Worm (Caenorhabditis elegans) whole organism, L1 larva: Measurements from ENCODE around the gene gen-1.
A peak's percentile ranks its signal among the peaks of the same experiment; 100 is the strongest.

Experiments used
- C34B4.2 ChIP-seq: sonication (generic microtip); optimal IDR thresholded peaks from 2 replicates; lab custom pipeline; 2017; ENCODE audit warnings: mild to moderate bottlenecking, missing genetic modification characterization, missing compliant biosample characterization
- F16B12.6 ChIP-seq: fragments of 150-350 bp; optimal IDR thresholded peaks from 2 replicates; lab custom pipeline; 2014; ENCODE audit warnings: missing biosample characterization, missing genetic modification characterization
- aha-1 ChIP-seq: fragments of 150-350 bp; optimal IDR thresholded peaks from 2 replicates; lab custom pipeline; 2014; ENCODE audit warnings: missing biosample characterization, missing genetic modification characterization
- ama-1 ChIP-seq: fragments of 150-350 bp; optimal IDR thresholded peaks from 2 replicates; lab custom pipeline; 2014
- ceh-8 ChIP-seq: fragments of 200-800 bp; sonication (Bioruptor generic); optimal IDR thresholded peaks from 2 replicates; lab custom pipeline; 2018; ENCODE audit warnings: mild to moderate bottlenecking, missing genetic modification characterization, moderate library complexity, missing compliant biosample characterization
- ceh-88 ChIP-seq: fragments of 200-800 bp; sonication (Bioruptor generic); IDR thresholded peaks from 2 replicates; pipeline ENCODE4 v1.3.6; 2022; ENCODE audit warnings: missing genetic modification characterization, missing compliant biosample characterization
- ceh-90 ChIP-seq: sonication (generic microtip); optimal IDR thresholded peaks from 2 replicates; lab custom pipeline; 2016; ENCODE audit warnings: missing genetic modification characterization, missing compliant biosample characterization
- ces-1 ChIP-seq: fragments of 150-350 bp; optimal IDR thresholded peaks from 2 replicates; lab custom pipeline; 2014; ENCODE audit warnings: missing biosample characterization, missing genetic modification reagents, missing genetic modification characterization
- dpl-1 ChIP-seq, 3 experiments: fragments of 150-350 bp in 2 of 3; sonication (generic microtip) in 1 of 3; optimal IDR thresholded peaks; 2 replicates each; lab custom pipeline; 2014 to 2017; ENCODE audit warnings: missing biosample characterization in 3 of 3, missing genetic modification characterization in 3 of 3, missing genetic modification reagents in 3 of 3
- efl-1 ChIP-seq, 4 experiments: fragments of 150-350 bp; optimal IDR thresholded peaks in 3 of 4; peaks in 1 of 4; 1 replicate in 1 of 4; 2 replicates in 3 of 4; lab custom pipeline; 2014; ENCODE audit warnings: missing biosample characterization in 2 of 4, missing genetic modification characterization in 2 of 4, missing genetic modification reagents in 2 of 4
- ets-5 ChIP-seq: fragments of 200-800 bp; sonication (Bioruptor generic); IDR thresholded peaks from 2 replicates; pipeline ENCODE4 v1.3.6; 2022; ENCODE audit warnings: missing genetic modification characterization, missing compliant biosample characterization
- fkh-4 ChIP-seq: sonication (generic microtip); optimal IDR thresholded peaks from 2 replicates; lab custom pipeline; 2016; ENCODE audit warnings: missing compliant biosample characterization, missing genetic modification characterization, borderline replicate concordance
- fos-1 ChIP-seq: fragments of 150-350 bp; optimal IDR thresholded peaks from 2 replicates; lab custom pipeline; 2014; ENCODE audit warnings: missing biosample characterization, missing genetic modification characterization
- hlh-4 ChIP-seq: sonication (generic microtip); optimal IDR thresholded peaks from 2 replicates; lab custom pipeline; 2016; ENCODE audit warnings: mild to moderate bottlenecking, missing genetic modification characterization, missing compliant biosample characterization
- hpl-2 ChIP-seq: fragments of 150-350 bp; optimal IDR thresholded peaks from 2 replicates; lab custom pipeline; 2014; ENCODE audit warnings: missing biosample characterization, missing genetic modification reagents, missing genetic modification characterization
- isw-1 ChIP-seq: fragments of 200-800 bp; sonication (Bioruptor generic); IDR thresholded peaks from 2 replicates; pipeline ENCODE4 v1.3.6; 2022; ENCODE audit warnings: missing genetic modification characterization, missing compliant biosample characterization
- jun-1 ChIP-seq: fragments of 150-350 bp; optimal IDR thresholded peaks from 2 replicates; lab custom pipeline; 2014; ENCODE audit warnings: missing biosample characterization, missing genetic modification reagents, missing genetic modification characterization
- lin-13 ChIP-seq: fragments of 150-350 bp; optimal IDR thresholded peaks from 2 replicates; lab custom pipeline; 2014; ENCODE audit warnings: missing biosample characterization, missing genetic modification reagents, missing genetic modification characterization
- lin-14 ChIP-seq: fragments of 200-800 bp; sonication (Bioruptor generic); optimal IDR thresholded peaks from 2 replicates; lab custom pipeline; 2018; ENCODE audit warnings: mild to moderate bottlenecking, missing genetic modification characterization, moderate library complexity, missing compliant biosample characterization
- lin-15B ChIP-seq: fragments of 150-350 bp; sonication (generic microtip); optimal IDR thresholded peaks from 3 replicates; lab custom pipeline; 2014; ENCODE audit warnings: missing biosample characterization, missing genetic modification characterization
- lin-35 ChIP-seq, 2 experiments: fragments of 150-350 bp; optimal IDR thresholded peaks; 2 replicates each; lab custom pipeline; 2014; ENCODE audit warnings: missing biosample characterization in 2 of 2, missing genetic modification characterization in 2 of 2, missing genetic modification reagents in 2 of 2
- lin-39 ChIP-seq: fragments of 150-350 bp; optimal IDR thresholded peaks from 2 replicates; lab custom pipeline; 2014; ENCODE audit warnings: missing biosample characterization, missing genetic modification reagents, missing genetic modification characterization
- lsy-2 ChIP-seq, 2 experiments: fragments of 150-350 bp; optimal IDR thresholded peaks; 2 replicates each; lab custom pipeline; 2014; ENCODE audit warnings: missing biosample characterization in 2 of 2, missing genetic modification characterization in 2 of 2
- mef-2 ChIP-seq: fragments of 150-350 bp; optimal IDR thresholded peaks from 2 replicates; lab custom pipeline; 2014; ENCODE audit warnings: missing biosample characterization, missing genetic modification characterization
- nhr-11 ChIP-seq: fragments of 150-350 bp; optimal IDR thresholded peaks from 2 replicates; lab custom pipeline; 2014; ENCODE audit warnings: missing biosample characterization, missing genetic modification characterization
- nhr-28 ChIP-seq: fragments of 150-350 bp; optimal IDR thresholded peaks from 2 replicates; lab custom pipeline; 2014; ENCODE audit warnings: missing biosample characterization, missing genetic modification characterization
- nhr-84 ChIP-seq: sonication (generic microtip); optimal IDR thresholded peaks from 2 replicates; lab custom pipeline; 2017; ENCODE audit warnings: missing biosample characterization, missing genetic modification characterization
- nhr-90 ChIP-seq: sonication (generic microtip); optimal IDR thresholded peaks from 2 replicates; lab custom pipeline; 2016; ENCODE audit warnings: mild to moderate bottlenecking, missing genetic modification characterization, missing compliant biosample characterization; ENCODE audit not compliant: poor library complexity
- pag-3 ChIP-seq: sonication (generic microtip); optimal IDR thresholded peaks from 2 replicates; lab custom pipeline; 2017; ENCODE audit warnings: missing genetic modification characterization, mild to moderate bottlenecking, missing compliant biosample characterization, antibody characterized with exemption, borderline replicate concordance; ENCODE audit not compliant: insufficient read depth
- rnt-1 ChIP-seq: sonication (generic microtip); optimal IDR thresholded peaks from 2 replicates; lab custom pipeline; 2016; ENCODE audit warnings: mild to moderate bottlenecking, missing genetic modification characterization, moderate library complexity, missing compliant biosample characterization
- skn-1 ChIP-seq: fragments of 150-350 bp; optimal IDR thresholded peaks from 2 replicates; lab custom pipeline; 2014; ENCODE audit warnings: missing biosample characterization, missing genetic modification characterization
- snpc-4 ChIP-seq: fragments of 150-350 bp; optimal IDR thresholded peaks from 2 replicates; lab custom pipeline; 2014; ENCODE audit warnings: missing biosample characterization, missing genetic modification characterization
- snu-23 ChIP-seq: sonication (generic microtip); optimal IDR thresholded peaks from 2 replicates; lab custom pipeline; 2016; ENCODE audit warnings: missing genetic modification characterization, missing compliant biosample characterization
- swsn-7 ChIP-seq: sonication (generic microtip); optimal IDR thresholded peaks from 2 replicates; lab custom pipeline; 2016; ENCODE audit warnings: missing genetic modification characterization, missing compliant biosample characterization
- tbx-2 ChIP-seq: sonication (generic microtip); optimal IDR thresholded peaks from 2 replicates; lab custom pipeline; 2016; ENCODE audit warnings: missing genetic modification characterization, missing compliant biosample characterization
- unc-62 ChIP-seq: fragments of 150-350 bp; optimal IDR thresholded peaks from 2 replicates; lab custom pipeline; 2014; ENCODE audit warnings: missing biosample characterization, missing genetic modification reagents, missing genetic modification characterization
- xbp-1 ChIP-seq: sonication (generic microtip); optimal IDR thresholded peaks from 2 replicates; lab custom pipeline; 2016; ENCODE audit warnings: missing genetic modification characterization, missing compliant biosample characterization
- zip-4 ChIP-seq: fragments of 200-800 bp; sonication (Bioruptor generic); optimal IDR thresholded peaks from 2 replicates; lab custom pipeline; 2018; ENCODE audit warnings: mild to moderate bottlenecking, missing genetic modification characterization, moderate library complexity, missing compliant biosample characterization

Gene gen-1

ce11 chrIII:6248064-6248687 is at the start of gene gen-1, which contains the start of gene stt-3:
TSS of gene gen-1 (minus strand) at chrIII:6248158.
TSS of gene stt-3 (plus strand) at chrIII:6248637.
- TF ChIP-seq fkh-4 (tag; lab: Kevin White, UChicago) (no peak), nhr-11 (no peak), aha-1 (tag; lab: Kevin White, UChicago) (no peak), skn-1 (tag; lab: Kevin White, UChicago) (no peak), F16B12.6 (tag; lab: Kevin White, UChicago) (no peak), nhr-90 (tag; lab: Kevin White, UChicago) (no peak), lin-15B (tag; lab: Kevin White, UChicago) (peak; percentile 1), tbx-2 (tag; lab: Kevin White, UChicago) (no peak), lin-13 (no peak), pag-3 (tag; lab: Kevin White, UChicago) (no peak), fos-1 (tag; lab: Kevin White, UChicago) (no peak), isw-1 (no peak), xbp-1 (peak; percentile 2), efl-1 (optimal IDR thresholded peaks at IDR 0.05; lab: Kevin White, UChicago) (peak; percentile 46 to 50), efl-1 (GFP tag; optimal IDR thresholded peaks at IDR 0.05 in 1 of 2; lab: Kevin White, UChicago) (peak; percentile 21 to 90), nhr-28 (tag; lab: Kevin White, UChicago) (no peak), ceh-88 (GFP tag; lab: Robert Waterston, UW) (no peak), dpl-1 (GFP tag; optimal IDR thresholded peaks at IDR 0.05; lab: Kevin White, UChicago) (peak in 2 of 3 experiments; percentile 42 to 56), lsy-2 (tag; optimal IDR thresholded peaks at IDR 0.05; lab: Kevin White, UChicago) (peak in 1 of 2 experiments; percentile 48), snpc-4 (tag; lab: Kevin White, UChicago) (no peak), ceh-8 (GFP tag; lab: Kevin White, UChicago) (no peak), snu-23 (no peak), hpl-2 (no peak), lin-39 (tag; lab: Kevin White, UChicago) (no peak), mef-2 (tag; lab: Kevin White, UChicago) (no peak), swsn-7 (no peak), unc-62 (GFP tag; lab: Kevin White, UChicago) (no peak), hlh-4 (tag; lab: Kevin White, UChicago) (no peak), ama-1 (lab: Kevin White, UChicago) (no peak), lin-35 (GFP tag; optimal IDR thresholded peaks at IDR 0.05; lab: Kevin White, UChicago) (peak; percentile 2 to 65), ces-1 (no peak), zip-4 (GFP tag; lab: Kevin White, UChicago) (no peak)

ce11 chrIII:6297599-6297998 is 49.6 kb upstream of the gen-1 start:
- TF ChIP-seq lin-14 (GFP tag; lab: Kevin White, UChicago): peak; percentile 45
- no peak for TF ChIP-seq ama-1 (lab: Kevin White, UChicago)

ce11 chrIII:6295972-6296700 is 48.2 kb upstream of the gen-1 start, which contains the start of gene F47D12.7:
TSS of gene F47D12.7 (minus strand) at chrIII:6296022.
- no peak for TF ChIP-seq lsy-2 (tag; optimal IDR thresholded peaks at IDR 0.05; lab: Kevin White, UChicago)
- no peak for TF ChIP-seq lin-13
- no peak for TF ChIP-seq ces-1
- TF ChIP-seq ceh-90 (tag; lab: Kevin White, UChicago): no peak
- no peak for TF ChIP-seq C34B4.2 (tag; lab: Kevin White, UChicago)
- no peak for TF ChIP-seq aha-1 (tag; lab: Kevin White, UChicago)
- TF ChIP-seq xbp-1: no peak
- no peak for TF ChIP-seq F16B12.6 (tag; lab: Kevin White, UChicago)
- no peak for TF ChIP-seq nhr-84
- TF ChIP-seq jun-1 (tag; lab: Kevin White, UChicago): no peak
- TF ChIP-seq nhr-11: no peak
- TF ChIP-seq ets-5: no peak
- no peak for TF ChIP-seq rnt-1
- TF ChIP-seq swsn-7: no peak
- no peak for TF ChIP-seq pag-3 (tag; lab: Kevin White, UChicago)
- TF ChIP-seq, all 84 proteins: peak for 0
